Worm (Caenorhabditis elegans) whole organism, L3 larva: ENCODE measurements around the gene F40A3.4.

Source experiments
- ZK546.5 ChIP-seq: sonication (generic microtip); optimal IDR thresholded peaks from 2 replicates; lab custom pipeline; 2017; ENCODE audit warnings: missing biosample characterization, missing genetic modification characterization
- ceh-28 ChIP-seq: fragments of 150-350 bp; optimal IDR thresholded peaks from 2 replicates; lab custom pipeline; 2014; ENCODE audit warnings: missing biosample characterization, missing genetic modification reagents, missing genetic modification characterization
- ceh-9 ChIP-seq: sonication (generic microtip); optimal IDR thresholded peaks from 2 replicates; lab custom pipeline; 2018; ENCODE audit warnings: missing biosample characterization, missing genetic modification characterization
- egl-27 ChIP-seq: sonication (generic microtip); optimal IDR thresholded peaks from 4 replicates; lab custom pipeline; 2017; ENCODE audit warnings: missing biosample characterization, missing genetic modification reagents, missing genetic modification characterization
- elt-1 ChIP-seq: fragments of 150-350 bp; optimal IDR thresholded peaks from 2 replicates; lab custom pipeline; 2014; ENCODE audit warnings: missing biosample characterization, missing genetic modification characterization
- eor-1 ChIP-seq, 2 experiments: fragments of 150-350 bp; optimal IDR thresholded peaks; 2 replicates each; lab custom pipeline; 2014 to 2018; ENCODE audit warnings: missing biosample characterization in 2 of 2, missing genetic modification characterization in 2 of 2
- fkh-10 ChIP-seq: sonication (generic microtip); optimal IDR thresholded peaks from 2 replicates; lab custom pipeline; 2017; ENCODE audit warnings: missing biosample characterization, missing genetic modification reagents, missing genetic modification characterization
- lin-39 ChIP-seq: fragments of 150-350 bp; optimal IDR thresholded peaks from 2 replicates; lab custom pipeline; 2018; ENCODE audit warnings: missing biosample characterization, missing genetic modification reagents, missing genetic modification characterization
- nhr-23 ChIP-seq: fragments of 150-350 bp; optimal IDR thresholded peaks from 2 replicates; lab custom pipeline; 2014; ENCODE audit warnings: missing biosample characterization, missing genetic modification reagents, missing genetic modification characterization
- nhr-237 ChIP-seq: fragments of 150-350 bp; optimal IDR thresholded peaks from 2 replicates; lab custom pipeline; 2014; ENCODE audit warnings: missing biosample characterization, missing genetic modification characterization
- nhr-76 ChIP-seq: fragments of 150-350 bp; sonication (generic microtip); optimal IDR thresholded peaks from 5 replicates; lab custom pipeline; 2014; ENCODE audit warnings: missing biosample characterization, missing genetic modification characterization
- nhr-77 ChIP-seq: fragments of 150-350 bp; optimal IDR thresholded peaks from 2 replicates; lab custom pipeline; 2014; ENCODE audit warnings: missing biosample characterization, missing genetic modification characterization
- tbx-2 ChIP-seq: sonication (generic microtip); optimal IDR thresholded peaks from 2 replicates; lab custom pipeline; 2016; ENCODE audit warnings: mild to moderate bottlenecking, missing genetic modification characterization, missing compliant biosample characterization
- ztf-11 ChIP-seq: fragments of 150-350 bp; optimal IDR thresholded peaks from 2 replicates; lab custom pipeline; 2014; ENCODE audit warnings: missing biosample characterization, missing genetic modification characterization

DNA sequence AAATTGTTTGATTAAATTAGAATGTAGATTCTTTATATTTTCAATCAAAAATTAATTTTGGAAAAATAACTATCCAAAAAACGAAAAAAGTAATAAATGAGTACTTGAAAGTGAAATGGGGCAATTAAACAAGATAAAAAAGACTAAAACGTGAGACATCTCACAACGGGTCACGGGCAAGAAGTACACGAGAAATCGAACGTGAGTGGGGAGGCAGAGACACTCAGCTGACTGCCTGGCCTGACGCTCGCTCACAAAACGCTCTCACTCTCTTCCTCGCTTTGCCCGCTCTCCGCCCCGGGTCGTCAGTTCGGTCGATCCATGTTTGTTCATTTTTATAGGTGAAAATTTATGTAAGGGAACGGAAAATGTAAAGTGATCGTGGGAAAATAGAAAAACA lies 27.3 kb upstream of the F40A3.4 start:
- TF ChIP-seq lin-39 (tag; lab: Kevin White, UChicago), result no peak
- TF ChIP-seq nhr-77 (tag; lab: Kevin White, UChicago), result no peak
- no peak for TF ChIP-seq nhr-237 (tag; lab: Kevin White, UChicago)
- no peak for TF ChIP-seq fkh-10 (GFP tag; lab: Kevin White, UChicago)
- TF ChIP-seq nhr-76 (tag; lab: Kevin White, UChicago), result no peak
- no peak for TF ChIP-seq ZK546.5 (tag; lab: Kevin White, UChicago)
- TF ChIP-seq ztf-11 (tag; lab: Kevin White, UChicago), result no peak
- no peak for TF ChIP-seq egl-27 (tag; lab: Kevin White, UChicago)
- TF ChIP-seq tbx-2 (tag; lab: Kevin White, UChicago), result no peak
- no peak for TF ChIP-seq eor-1 (tag; optimal IDR thresholded peaks at IDR 0.05; lab: Kevin White, UChicago)
- no peak for TF ChIP-seq elt-1
- TF ChIP-seq ceh-28 (tag; lab: Kevin White, UChicago), result no peak
- TF ChIP-seq ceh-9 (tag; lab: Kevin White, UChicago), result no peak
- TF ChIP-seq nhr-23 (tag; lab: Kevin White, UChicago), result peak; percentile 15
